Fruit fly (Drosophila melanogaster) whole organism, embryonic: ENCODE measurements around the gene Amacr.
A peak's percentile ranks its signal among the peaks of the same experiment; 100 is the strongest.

ENCODE experiments used
- Abd-B ChIP-seq: fragments of 200-800 bp; sonication (Bioruptor generic); optimal IDR thresholded peaks from 2 replicates; lab custom pipeline; 2018; ENCODE audit warnings: missing biosample characterization, mild to moderate bottlenecking, missing genetic modification characterization, moderate library complexity
- Bdp1 ChIP-seq: fragments of 200-800 bp; sonication (Bioruptor generic); optimal IDR thresholded peaks from 3 replicates; lab custom pipeline; 2016; ENCODE audit warnings: missing biosample characterization, missing genetic modification characterization
- Bgb ChIP-seq: fragments of 200-800 bp; sonication (Bioruptor generic); IDR thresholded peaks from 2 replicates; pipeline ENCODE4 v1.3.6; 2022; ENCODE audit warnings: missing biosample characterization, missing genetic modification characterization; ENCODE audit not compliant: partially characterized antibody
- BtbVII ChIP-seq: fragments of 200-800 bp; sonication (Bioruptor generic); optimal IDR thresholded peaks from 3 replicates; lab custom pipeline; 2017; ENCODE audit warnings: missing biosample characterization, mild to moderate bottlenecking, missing genetic modification characterization
- C15 ChIP-seq: fragments of 200-800 bp; sonication (Bioruptor generic); IDR thresholded peaks from 3 replicates; pipeline ENCODE4 v1.3.6; 2022; ENCODE audit warnings: missing biosample characterization, missing genetic modification characterization
- CG10431 ChIP-seq: fragments of 200-800 bp; sonication (Bioruptor generic); optimal IDR thresholded peaks from 3 replicates; lab custom pipeline; 2018; ENCODE audit warnings: missing biosample characterization, mild to moderate bottlenecking, missing genetic modification characterization
- CG10462 ChIP-seq: fragments of 200-800 bp; sonication (Bioruptor generic); optimal IDR thresholded peaks from 2 replicates; lab custom pipeline; 2016; ENCODE audit warnings: missing biosample characterization, missing genetic modification characterization
- CG12769 ChIP-seq: fragments of 200-800 bp; sonication (Bioruptor generic); optimal IDR thresholded peaks from 2 replicates; lab custom pipeline; 2019; ENCODE audit warnings: missing biosample characterization, mild to moderate bottlenecking, missing genetic modification characterization, moderate library complexity
- CG12942 ChIP-seq: fragments of 200-800 bp; sonication (Bioruptor generic); optimal IDR thresholded peaks from 3 replicates; lab custom pipeline; 2016; ENCODE audit warnings: missing biosample characterization, missing genetic modification characterization
- CG14441 ChIP-seq: fragments of 200-800 bp; sonication (Bioruptor generic); IDR thresholded peaks from 2 replicates; pipeline ENCODE4 v1.3.6; 2022; ENCODE audit warnings: missing biosample characterization, missing genetic modification characterization
- CG14965 ChIP-seq: fragments of 200-800 bp; sonication (Bioruptor generic); optimal IDR thresholded peaks from 2 replicates; lab custom pipeline; 2016; ENCODE audit warnings: missing biosample characterization, missing genetic modification characterization, borderline replicate concordance
- CG15479 ChIP-seq: fragments of 200-800 bp; sonication (Bioruptor generic); optimal IDR thresholded peaks from 3 replicates; lab custom pipeline; 2019; ENCODE audit warnings: missing biosample characterization, mild to moderate bottlenecking, missing genetic modification characterization, moderate library complexity
- CG1603 ChIP-seq: fragments of 200-800 bp; sonication (Bioruptor generic); optimal IDR thresholded peaks from 2 replicates; lab custom pipeline; 2019; ENCODE audit warnings: missing biosample characterization, mild to moderate bottlenecking, missing genetic modification characterization, moderate library complexity
- CG18262 ChIP-seq: fragments of 200-800 bp; optimal IDR thresholded peaks from 3 replicates; lab custom pipeline; 2019; ENCODE audit warnings: missing biosample characterization, mild to moderate bottlenecking, missing genetic modification characterization, moderate library complexity
- CG2889 ChIP-seq: fragments of 200-800 bp; sonication (Bioruptor generic); IDR thresholded peaks from 3 replicates; pipeline ENCODE4 v1.3.6; 2022; ENCODE audit warnings: missing biosample characterization, missing genetic modification characterization
- CG31441 ChIP-seq: fragments of 200-800 bp; sonication (Bioruptor generic); IDR thresholded peaks from 2 replicates; pipeline ENCODE4 v1.3.6; 2022; ENCODE audit warnings: missing biosample characterization, missing genetic modification characterization
- CG34422 ChIP-seq: fragments of 200-800 bp; sonication (Bioruptor generic); IDR thresholded peaks from 3 replicates; pipeline ENCODE4 v1.3.6; 2022; ENCODE audit warnings: missing biosample characterization, missing genetic modification characterization
- CG4730 ChIP-seq: fragments of 200-800 bp; sonication (Bioruptor generic); IDR thresholded peaks from 2 replicates; pipeline ENCODE4 v1.3.6; 2022; ENCODE audit warnings: missing biosample characterization, missing genetic modification characterization
- CG6683 ChIP-seq: fragments of 200-800 bp; sonication (Bioruptor generic); optimal IDR thresholded peaks from 2 replicates; lab custom pipeline; 2017; ENCODE audit warnings: missing biosample characterization, mild to moderate bottlenecking, missing genetic modification characterization, missing genetic modification reagents
- CG7357 ChIP-seq: fragments of 200-800 bp; sonication (Bioruptor generic); IDR thresholded peaks from 3 replicates; pipeline ENCODE4 v1.3.6; 2022; ENCODE audit warnings: missing biosample characterization, missing genetic modification characterization
- CG8359 ChIP-seq: fragments of 200-800 bp; sonication (Bioruptor generic); optimal IDR thresholded peaks from 2 replicates; lab custom pipeline; 2017; ENCODE audit warnings: missing biosample characterization, mild to moderate bottlenecking, missing genetic modification characterization, borderline replicate concordance
- Dbx ChIP-seq: fragments of 200-800 bp; sonication (Bioruptor generic); IDR thresholded peaks from 3 replicates; pipeline ENCODE4 v1.3.6; 2022; ENCODE audit warnings: missing biosample characterization, missing genetic modification characterization
- Deaf1 ChIP-seq: fragments of 200-800 bp; optimal IDR thresholded peaks from 3 replicates; lab custom pipeline; 2019; ENCODE audit warnings: missing biosample characterization, mild to moderate bottlenecking, missing genetic modification characterization, moderate library complexity
- Dek ChIP-seq: fragments of 200-800 bp; sonication (Bioruptor generic); optimal IDR thresholded peaks from 3 replicates; lab custom pipeline; 2019; ENCODE audit warnings: missing biosample characterization, mild to moderate bottlenecking, missing genetic modification characterization, moderate library complexity
- Fer2 ChIP-seq: fragments of 200-800 bp; sonication (Bioruptor generic); optimal IDR thresholded peaks from 2 replicates; lab custom pipeline; 2018; ENCODE audit warnings: missing biosample characterization, mild to moderate bottlenecking, missing genetic modification characterization, moderate library complexity
- H15 ChIP-seq: fragments of 200-800 bp; sonication (Bioruptor generic); IDR thresholded peaks from 3 replicates; pipeline ENCODE4 v1.3.6; 2022; ENCODE audit warnings: missing biosample characterization, missing genetic modification characterization
- Hr39 ChIP-seq: fragments of >200 bp; optimal IDR thresholded peaks from 2 replicates; lab custom pipeline; 2017
- MTF-1 ChIP-seq: fragments of 200-800 bp; sonication (Bioruptor generic); optimal IDR thresholded peaks from 2 replicates; lab custom pipeline; 2018; ENCODE audit warnings: missing biosample characterization, mild to moderate bottlenecking, missing genetic modification characterization, borderline replicate concordance
- NC2α ChIP-seq: fragments of 200-800 bp; sonication (Bioruptor generic); optimal IDR thresholded peaks from 2 replicates; lab custom pipeline; 2016; ENCODE audit warnings: missing biosample characterization, missing genetic modification characterization
- Neu2 ChIP-seq: fragments of 200-800 bp; sonication (Bioruptor generic); optimal IDR thresholded peaks from 3 replicates; lab custom pipeline; 2016; ENCODE audit warnings: missing biosample characterization, missing genetic modification characterization, borderline replicate concordance
- Pdp1 ChIP-seq, 2 experiments: fragments of 200-800 bp; sonication (Bioruptor generic); optimal IDR thresholded peaks; 3 replicates each; lab custom pipeline; 2016; ENCODE audit warnings: missing biosample characterization in 2 of 2, missing genetic modification characterization in 2 of 2, mild to moderate bottlenecking in 1 of 2, moderate library complexity in 1 of 2
- Trl ChIP-seq, 3 experiments: fragments of >200 bp in 2 of 3; fragments of 200-800 bp in 1 of 3; sonication (Bioruptor generic) in 1 of 3; optimal IDR thresholded peaks; 2 replicates in 1 of 3; 3 replicates in 2 of 3; lab custom pipeline; 2016 to 2017; ENCODE audit warnings: missing biosample characterization in 1 of 3, missing genetic modification characterization in 1 of 3
- ara ChIP-seq: fragments of 200-800 bp; sonication (Bioruptor generic); IDR thresholded peaks from 2 replicates; pipeline ENCODE4 v1.3.6; 2022; ENCODE audit warnings: missing biosample characterization, missing genetic modification characterization
- br ChIP-seq: fragments of >200 bp; optimal IDR thresholded peaks from 2 replicates; lab custom pipeline; 2017
- ci ChIP-seq: fragments of 200-800 bp; sonication (Bioruptor generic); IDR thresholded peaks from 3 replicates; pipeline ENCODE4 v1.3.6; 2022; ENCODE audit warnings: missing biosample characterization, missing genetic modification characterization
- crc ChIP-seq: fragments of 200-800 bp; sonication (Bioruptor generic); optimal IDR thresholded peaks from 2 replicates; lab custom pipeline; 2016; ENCODE audit warnings: missing biosample characterization, missing genetic modification characterization
- crol ChIP-seq: fragments of 200-800 bp; sonication (Bioruptor generic); IDR thresholded peaks from 2 replicates; pipeline ENCODE4 v1.3.6; 2022; ENCODE audit warnings: missing biosample characterization, missing genetic modification characterization
- cwo ChIP-seq: fragments of 200-800 bp; sonication (Bioruptor generic); optimal IDR thresholded peaks from 3 replicates; lab custom pipeline; 2017; ENCODE audit warnings: missing biosample characterization, missing genetic modification characterization, mild to moderate bottlenecking, moderate library complexity, missing genetic modification reagents
- hkb ChIP-seq, 2 experiments: fragments of 200-800 bp in 1 of 2; fragments of >200 bp in 1 of 2; sonication (Bioruptor generic) in 1 of 2; IDR thresholded peaks in 1 of 2; optimal IDR thresholded peaks in 1 of 2; 2 replicates each; pipeline versions ENCODE4 v1.3.6 to Lab custom; 2017 to 2022; ENCODE audit warnings: missing biosample characterization in 1 of 2, missing genetic modification characterization in 1 of 2
- hth ChIP-seq: fragments of >200 bp; optimal IDR thresholded peaks from 2 replicates; lab custom pipeline; 2017; ENCODE audit warnings: inconsistent platforms
- onecut ChIP-seq: fragments of 200-800 bp; sonication (Bioruptor generic); IDR thresholded peaks from 2 replicates; pipeline ENCODE4 v1.3.6; 2022; ENCODE audit warnings: missing biosample characterization, missing genetic modification characterization
- phol ChIP-seq: fragments of 200-800 bp; sonication (Bioruptor generic); optimal IDR thresholded peaks from 3 replicates; lab custom pipeline; 2018; ENCODE audit warnings: missing biosample characterization, mild to moderate bottlenecking, missing genetic modification characterization, moderate library complexity
- sens ChIP-seq: fragments of 200-800 bp; sonication (Bioruptor generic); peaks from one replicate; lab custom pipeline; 2016; ENCODE audit warnings: missing biosample characterization, missing genetic modification characterization
- tin ChIP-seq: fragments of 200-800 bp; sonication (Bioruptor generic); optimal IDR thresholded peaks from 3 replicates; lab custom pipeline; 2016; ENCODE audit warnings: missing biosample characterization, missing genetic modification characterization
- trh ChIP-seq: fragments of 200-800 bp; sonication (Bioruptor generic); optimal IDR thresholded peaks from 2 replicates; lab custom pipeline; 2016; ENCODE audit warnings: missing biosample characterization, missing genetic modification characterization
- unpg ChIP-seq: fragments of 200-800 bp; sonication (Bioruptor generic); optimal IDR thresholded peaks from 3 replicates; lab custom pipeline; 2018; ENCODE audit warnings: missing biosample characterization, mild to moderate bottlenecking, missing genetic modification characterization, moderate library complexity
- zen2 ChIP-seq: fragments of 200-800 bp; sonication (Bioruptor generic); IDR thresholded peaks from 3 replicates; pipeline ENCODE4 v1.3.6; 2022; ENCODE audit warnings: missing biosample characterization, missing genetic modification characterization; ENCODE audit not compliant: partially characterized antibody

Gene Amacr

dm6 chr2L:20714468-20715404, 37.4 kb downstream of the Amacr start, which contains the start of gene Hr38 (continued):
- TF ChIP-seq CG6683 (GFP tag; lab: Kevin White, UChicago) (peak; percentile 50), NC2α (GFP tag; lab: Kevin White, UChicago) (no peak), hkb (optimal IDR thresholded peaks at IDR 0.05; lab: Kevin White, UChicago) (no peak), hkb (GFP tag; IDR thresholded peaks at IDR 0.05; lab: Robert Waterston, UW) (peak; percentile 51; the same call in 1 of the 2 replicates), Dek (tag; lab: Kevin White, UChicago) (peak; percentile 35), Abd-B (GFP tag; lab: Kevin White, UChicago) (peak; percentile 30), CG7357 (GFP tag; lab: Robert Waterston, UW) (no peak), CG12942 (GFP tag; lab: Kevin White, UChicago) (no peak), onecut (peak; percentile 98), tin (GFP tag; lab: Kevin White, UChicago) (no peak), CG10462 (no peak), Trl (optimal IDR thresholded peaks at IDR 0.05; lab: Kevin White, UChicago) (peak; percentile 73 to 80), Trl (GFP tag; optimal IDR thresholded peaks at IDR 0.05; lab: Kevin White, UChicago) (peak; percentile 26), CG10431 (GFP tag; lab: Kevin White, UChicago) (peak; percentile 41), Bgb (GFP tag; lab: Robert Waterston, UW) (peak; percentile 16; the same call in 1 of the 2 replicates), Neu2 (GFP tag; lab: Kevin White, UChicago) (no peak), CG34422 (peak; percentile 48; the same call in 1 of the 3 replicates), CG15479 (GFP tag; lab: Kevin White, UChicago) (no peak), CG4730 (GFP tag; lab: Robert Waterston, UW) (no peak), CG8359 (GFP tag; lab: Kevin White, UChicago) (no peak), br (lab: Kevin White, UChicago) (no peak), CG14441 (no peak), unpg (GFP tag; lab: Kevin White, UChicago) (peak; percentile 38), phol (tag; lab: Kevin White, UChicago) (peak; percentile 32), CG31441 (GFP tag; lab: Robert Waterston, UW) (no peak), hth (lab: Kevin White, UChicago) (no peak), Hr39 (lab: Kevin White, UChicago) (no peak)

- TF ChIP-seq CG14965 (GFP tag; lab: Kevin White, UChicago), result no peak
- no peak for TF ChIP-seq Fer2 (tag; lab: Kevin White, UChicago)
- TF ChIP-seq crc (GFP tag; lab: Kevin White, UChicago), result no peak
- no peak for TF ChIP-seq ci
- TF ChIP-seq CG2889 (GFP tag; lab: Robert Waterston, UW), result no peak
- no peak for TF ChIP-seq MTF-1 (GFP tag; lab: Kevin White, UChicago)
- TF ChIP-seq Deaf1 (tag; lab: Kevin White, UChicago), result peak; percentile 53
- TF ChIP-seq ara (GFP tag; lab: Robert Waterston, UW), result no peak
- peak; percentile 41 for TF ChIP-seq sens (GFP tag; lab: Kevin White, UChicago)
- TF ChIP-seq Pdp1 (GFP tag; optimal IDR thresholded peaks at IDR 0.05; lab: Kevin White, UChicago), result peak in 1 of 2 experiments; percentile 54
- peak; percentile 80 for TF ChIP-seq onecut
- TF ChIP-seq CG18262 (tag; lab: Kevin White, UChicago), result no peak
- TF ChIP-seq BtbVII (GFP tag; lab: Kevin White, UChicago), result peak; percentile 79
- no peak for TF ChIP-seq C15 (GFP tag; lab: Robert Waterston, UW)
- no peak for TF ChIP-seq CG1603
- no peak for TF ChIP-seq Dbx (GFP tag; lab: Robert Waterston, UW)
- no peak for TF ChIP-seq Bdp1
- peak; percentile 36; the same call in 1 of the 2 replicates for TF ChIP-seq crol (GFP tag; lab: Robert Waterston, UW)
- TF ChIP-seq cwo (GFP tag; lab: Kevin White, UChicago), result peak; percentile 59
- no peak for TF ChIP-seq H15 (GFP tag; lab: Robert Waterston, UW)
- no peak for TF ChIP-seq CG12769 (tag; lab: Kevin White, UChicago)
- no peak for TF ChIP-seq trh
- 0 out of 3 replicates have a peak, but pooled peaks have one; percentile 5 for TF ChIP-seq zen2 (GFP tag; lab: Robert Waterston, UW)
Observed at dm6 chr2L:20705869-20706368, 46.2 kb downstream of the Amacr start.
